Worm (Caenorhabditis elegans): Measurements from ENCODE around the gene sulp-7.

- TF ChIP-seq scrt-1 (GFP tag; IDR thresholded peaks at IDR 0.05) (no peak), ama-1 (optimal IDR thresholded peaks at IDR 0.05) (no peak), flt-1 (GFP tag; IDR thresholded peaks at IDR 0.05) (no peak), aly-1 (tag; optimal IDR thresholded peaks at IDR 0.05) (no peak), ceh-13 (GFP tag; optimal IDR thresholded peaks at IDR 0.05) (no peak), ceh-36 (tag; optimal IDR thresholded peaks at IDR 0.05) (no peak), ets-7 (tag; optimal IDR thresholded peaks at IDR 0.05) (no peak), hnd-1 (tag; optimal IDR thresholded peaks at IDR 0.05) (no peak), sea-1 (GFP tag; conservative IDR thresholded peaks at IDR 0.05) (no peak), hmbx-1 (tag; optimal IDR thresholded peaks at IDR 0.05) (no peak), hmg-4 (GFP tag; optimal IDR thresholded peaks at IDR 0.05) (no peak), tra-4 (tag; optimal IDR thresholded peaks at IDR 0.05) (no peak)
Measured at ce11 chrX:11042777-11043176, 37.7 kb upstream of the sulp-7 start, which contains the start of gene C09F12.3.

Measured in whole organism, early embryonic.